Worm (Caenorhabditis elegans) whole organism, L4/young adult: Measurements from ENCODE around the gene C53D6.4.

Experiments
- W03F9.2 ChIP-seq: fragments of 150-350 bp; optimal IDR thresholded peaks from 2 replicates; lab custom pipeline; 2014; ENCODE audit warnings: missing biosample characterization, missing genetic modification characterization
- dao-5 ChIP-seq: sonication (generic microtip); optimal IDR thresholded peaks from 2 replicates; lab custom pipeline; 2016; ENCODE audit warnings: missing genotype, missing genetic modification characterization, moderate library complexity, missing compliant biosample characterization
- him-1 ChIP-seq: sonication (generic microtip); optimal IDR thresholded peaks from 2 replicates; lab custom pipeline; 2016; ENCODE audit warnings: missing genotype, missing genetic modification reagents, missing genetic modification characterization, missing compliant biosample characterization

The C53D6.4 gene

DNA sequence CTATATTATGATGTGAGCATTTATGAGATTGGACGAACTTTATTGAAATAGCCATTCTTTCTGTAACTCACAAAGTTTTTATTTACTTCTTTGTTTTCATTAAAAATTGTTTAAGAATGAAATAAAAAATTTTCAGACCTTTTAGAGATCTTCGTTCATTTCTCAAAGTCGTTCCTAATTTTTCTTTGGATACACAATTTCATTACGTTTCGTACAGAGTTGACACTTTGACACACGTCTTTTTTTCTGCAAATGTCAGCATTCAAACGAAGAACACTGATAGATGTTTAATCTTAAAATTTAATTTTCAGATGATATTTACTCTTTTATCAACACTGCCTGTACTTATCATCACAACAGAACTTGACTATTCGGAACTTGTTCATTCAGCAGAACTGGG is 4.3 kb downstream of the C53D6.4 start, which contains the start of gene acc-2:
TSS of gene acc-2 (plus strand) at position 301 of the 400 bp plus-strand sequence.
- TF ChIP-seq W03F9.2 (tag; lab: Kevin White, UChicago) (no peak), him-1 (tag; lab: Kevin White, UChicago) (no peak), dao-5 (tag; lab: Kevin White, UChicago) (no peak)

- TF ChIP-seq W03F9.2 (tag; lab: Kevin White, UChicago), result no peak
- TF ChIP-seq dao-5 (tag; lab: Kevin White, UChicago), result no peak
- no peak for TF ChIP-seq him-1 (tag; lab: Kevin White, UChicago)
Measured at ce11 chrIV:9010257-9010656, 10.5 kb downstream of the C53D6.4 start, which contains the start of gene C53D6.11. TSS of gene C53D6.11 (plus strand) at chrIV:9010584.

ce11 chrIV:9007947-9008346 is 12.8 kb downstream of the C53D6.4 start:
- TF ChIP-seq dao-5 (tag; lab: Kevin White, UChicago) (no peak), him-1 (tag; lab: Kevin White, UChicago) (no peak), W03F9.2 (tag; lab: Kevin White, UChicago) (no peak)

DNA sequence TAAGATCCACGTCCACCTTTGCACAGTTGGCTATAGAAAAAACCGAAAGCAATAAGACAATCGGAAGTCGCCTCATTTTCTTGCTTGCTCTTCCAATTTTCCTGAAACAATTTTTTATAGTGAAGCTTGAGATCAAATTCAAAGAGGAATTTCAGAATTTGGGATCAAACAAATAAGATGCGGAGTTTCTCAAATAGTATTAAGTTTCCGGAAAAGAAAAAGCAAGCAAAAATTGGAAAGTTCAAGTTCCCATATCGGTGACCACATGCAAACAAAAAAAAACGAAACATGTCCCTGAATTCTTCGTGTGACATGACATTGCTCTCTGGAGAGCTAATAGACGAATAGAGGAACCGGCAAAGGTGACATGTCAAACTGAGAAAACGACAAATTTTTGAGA is 15.4 kb downstream of the C53D6.4 start, which contains the start of gene unc-129:
TSS of gene unc-129 (minus strand) at position 101 of the 400 bp plus-strand sequence.
- TF ChIP-seq W03F9.2 (tag; lab: Kevin White, UChicago) (no peak), him-1 (tag; lab: Kevin White, UChicago) (no peak), dao-5 (tag; lab: Kevin White, UChicago) (no peak)

- TF ChIP-seq W03F9.2 (tag; lab: Kevin White, UChicago), result no peak
- no peak for TF ChIP-seq him-1 (tag; lab: Kevin White, UChicago)
- no peak for TF ChIP-seq dao-5 (tag; lab: Kevin White, UChicago)
Measured at ce11 chrIV:9002636-9003035, 18.1 kb downstream of the C53D6.4 start, which contains the start of gene C53D6.8. TSS of gene C53D6.8 (minus strand) at chrIV:9002736.

ce11 chrIV:9001184-9001583 is 19.6 kb downstream of the C53D6.4 start:
- TF ChIP-seq W03F9.2 (tag; lab: Kevin White, UChicago), result no peak
- no peak for TF ChIP-seq him-1 (tag; lab: Kevin White, UChicago)
- TF ChIP-seq dao-5 (tag; lab: Kevin White, UChicago), result no peak

DNA sequence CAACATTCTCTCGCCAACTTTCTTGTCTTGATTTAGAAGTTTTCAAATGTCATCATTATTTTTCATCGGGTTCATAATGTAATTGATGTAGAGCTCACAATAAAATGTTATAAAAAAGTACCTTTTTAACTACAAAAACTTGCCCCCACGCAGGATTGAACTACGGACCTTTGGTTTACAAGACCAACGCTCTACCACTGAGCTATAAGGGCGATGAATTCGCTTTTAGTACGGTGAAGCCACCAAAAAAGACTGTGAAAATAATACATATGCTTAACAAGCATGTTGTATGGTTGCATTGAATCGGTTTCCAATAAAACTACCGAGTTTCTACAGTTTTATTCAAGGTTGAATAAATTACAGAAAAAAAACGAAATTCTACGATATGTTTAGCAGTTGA is 20.1 kb downstream of the C53D6.4 start:
- TF ChIP-seq dao-5 (tag; lab: Kevin White, UChicago), result no peak
- TF ChIP-seq him-1 (tag; lab: Kevin White, UChicago), result no peak

ce11 chrIV:8994487-8994886 is 26.3 kb downstream of the C53D6.4 start:
- TF ChIP-seq him-1 (tag; lab: Kevin White, UChicago), result no peak
- no peak for TF ChIP-seq dao-5 (tag; lab: Kevin White, UChicago)
- TF ChIP-seq W03F9.2 (tag; lab: Kevin White, UChicago), result no peak

ce11 chrIV:8992786-8993185 is 28.0 kb downstream of the C53D6.4 start, which contains the start of gene mltn-12:
TSS of gene mltn-12 (plus strand) at chrIV:8993086.
- TF ChIP-seq him-1 (tag; lab: Kevin White, UChicago) (no peak), W03F9.2 (tag; lab: Kevin White, UChicago) (no peak), dao-5 (tag; lab: Kevin White, UChicago) (no peak)

ce11 chrIV:8986761-8987316 is 33.9 kb downstream of the C53D6.4 start, which contains the start of gene bre-1:
TSS of gene bre-1 (plus strand) at chrIV:8987266.
- TF ChIP-seq him-1 (tag; lab: Kevin White, UChicago), result no peak
- TF ChIP-seq dao-5 (tag; lab: Kevin White, UChicago), result no peak
- no peak for TF ChIP-seq W03F9.2 (tag; lab: Kevin White, UChicago)

DNA sequence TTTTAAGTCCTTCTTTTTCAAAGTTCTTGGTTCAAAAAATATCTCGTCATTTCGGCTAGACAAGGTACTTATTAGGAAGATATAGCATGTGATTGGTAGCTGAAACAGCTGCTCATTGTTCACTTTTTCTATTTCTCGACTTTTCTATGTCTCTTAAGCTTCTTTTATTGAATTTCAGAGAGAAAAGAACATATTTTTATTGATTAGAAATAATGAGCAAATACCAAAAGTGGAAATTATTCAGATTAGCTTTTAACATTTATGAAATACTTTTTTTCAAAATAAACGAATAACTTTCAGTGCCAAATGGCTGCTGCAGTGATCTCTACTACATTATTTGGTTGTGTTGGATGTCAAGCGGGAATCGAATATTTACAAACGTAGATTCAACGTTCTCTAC is 36.2 kb downstream of the C53D6.4 start, which contains the start of gene nstp-1:
TSS of gene nstp-1 (plus strand) at position 301 of the 400 bp plus-strand sequence.
- TF ChIP-seq him-1 (tag; lab: Kevin White, UChicago) (no peak), dao-5 (tag; lab: Kevin White, UChicago) (no peak), W03F9.2 (tag; lab: Kevin White, UChicago) (no peak)

ce11 chrIV:8979695-8980094 is 41.0 kb downstream of the C53D6.4 start, which contains the start of gene col-119:
TSS of gene col-119 (minus strand) at chrIV:8979795.
- TF ChIP-seq W03F9.2 (tag; lab: Kevin White, UChicago), result no peak
- TF ChIP-seq him-1 (tag; lab: Kevin White, UChicago), result no peak
- TF ChIP-seq dao-5 (tag; lab: Kevin White, UChicago), result no peak

ce11 chrIV:8979062-8979612 is 41.6 kb downstream of the C53D6.4 start:
- TF ChIP-seq W03F9.2 (tag; lab: Kevin White, UChicago) (no peak), him-1 (tag; lab: Kevin White, UChicago) (no peak), dao-5 (tag; lab: Kevin White, UChicago) (no peak)
